Fruit fly (Drosophila melanogaster) whole organism, adult: ENCODE measurements around the gene bru3.
A peak's percentile ranks its signal among the peaks of the same experiment; 100 is the strongest.

Experiments
- CG11617 ChIP-seq: fragments of 200-800 bp; sonication (Bioruptor generic); optimal IDR thresholded peaks from 2 replicates; lab custom pipeline; 2017; ENCODE audit warnings: mild to moderate bottlenecking, missing biosample characterization, missing genetic modification reagents, missing genetic modification characterization
- CG12768 ChIP-seq: fragments of 200-800 bp; sonication (Bioruptor generic); optimal IDR thresholded peaks from 2 replicates; lab custom pipeline; 2017; ENCODE audit warnings: missing biosample characterization, missing genetic modification characterization, mild to moderate bottlenecking, moderate library complexity, missing genetic modification reagents
- CG14711 ChIP-seq: fragments of 200-800 bp; sonication (Bioruptor generic); optimal IDR thresholded peaks from 2 replicates; lab custom pipeline; 2018; ENCODE audit warnings: missing biosample characterization, mild to moderate bottlenecking, missing genetic modification characterization, moderate library complexity
- CG1620 ChIP-seq: fragments of 200-800 bp; sonication (Bioruptor generic); optimal IDR thresholded peaks from 2 replicates; lab custom pipeline; 2016; ENCODE audit warnings: missing biosample characterization, missing genetic modification characterization
- CG33017 ChIP-seq: fragments of 200-800 bp; sonication (Bioruptor generic); optimal IDR thresholded peaks from 2 replicates; lab custom pipeline; 2018; ENCODE audit warnings: missing biosample characterization, mild to moderate bottlenecking, missing genetic modification characterization, moderate library complexity
- CG5204 ChIP-seq: fragments of 200-800 bp; sonication (Bioruptor generic); optimal IDR thresholded peaks from 2 replicates; lab custom pipeline; 2016; ENCODE audit warnings: missing biosample characterization, missing genetic modification characterization
- CG7045 ChIP-seq: fragments of 200-800 bp; sonication (Bioruptor generic); optimal IDR thresholded peaks from 2 replicates; lab custom pipeline; 2017; ENCODE audit warnings: missing biosample characterization, mild to moderate bottlenecking, missing genetic modification characterization
- CG7101 ChIP-seq: fragments of 200-800 bp; sonication (Bioruptor generic); optimal IDR thresholded peaks from 2 replicates; lab custom pipeline; 2018; ENCODE audit warnings: missing biosample characterization, mild to moderate bottlenecking, missing genetic modification characterization, moderate library complexity
- Clk ChIP-seq: fragments of 200-800 bp; sonication (Bioruptor generic); optimal IDR thresholded peaks from 2 replicates; lab custom pipeline; 2017; ENCODE audit warnings: missing biosample characterization, missing genetic modification characterization
- Crg-1 ChIP-seq: fragments of 200-800 bp; sonication (Bioruptor generic); optimal IDR thresholded peaks from 2 replicates; lab custom pipeline; 2016; ENCODE audit warnings: missing biosample characterization, missing genetic modification characterization
- Hr96 ChIP-seq: fragments of 200-800 bp; sonication (Bioruptor generic); optimal IDR thresholded peaks from 2 replicates; lab custom pipeline; 2016; ENCODE audit warnings: missing biosample characterization, missing genetic modification characterization
- Mnt ChIP-seq: fragments of 200-800 bp; sonication (Bioruptor generic); optimal IDR thresholded peaks from 2 replicates; lab custom pipeline; 2016; ENCODE audit warnings: missing biosample characterization, mild to moderate bottlenecking, missing genetic modification characterization
- bab1 ChIP-seq: fragments of 200-800 bp; sonication (Bioruptor generic); optimal IDR thresholded peaks from 3 replicates; lab custom pipeline; 2019; ENCODE audit warnings: missing biosample characterization, mild to moderate bottlenecking, missing genetic modification characterization, moderate library complexity
- cic ChIP-seq: fragments of 200-800 bp; sonication (Bioruptor generic); optimal IDR thresholded peaks from 2 replicates; lab custom pipeline; 2017; ENCODE audit warnings: missing biosample characterization, mild to moderate bottlenecking, missing genetic modification characterization, moderate library complexity
- cnc ChIP-seq, 2 experiments: fragments of >200 bp; optimal IDR thresholded peaks; 2 replicates each; lab custom pipeline; 2017
- kay ChIP-seq: fragments of 200-800 bp; sonication (Bioruptor generic); peaks from one replicate; lab custom pipeline; 2016; ENCODE audit warnings: missing biosample characterization, missing genetic modification characterization, borderline replicate concordance
- ovo ChIP-seq: fragments of 200-800 bp; sonication (Bioruptor generic); optimal IDR thresholded peaks from 2 replicates; lab custom pipeline; 2016; ENCODE audit warnings: missing biosample characterization, missing genetic modification characterization
- pad ChIP-seq: fragments of 200-800 bp; sonication (Bioruptor generic); optimal IDR thresholded peaks from 3 replicates; lab custom pipeline; 2017; ENCODE audit warnings: missing biosample characterization, missing genetic modification characterization, mild to moderate bottlenecking, moderate library complexity, missing genetic modification reagents
- tj ChIP-seq: fragments of 200-800 bp; sonication (Bioruptor generic); optimal IDR thresholded peaks from 3 replicates; lab custom pipeline; 2017; ENCODE audit warnings: missing biosample characterization, mild to moderate bottlenecking, missing genetic modification characterization, moderate library complexity
- toe ChIP-seq: fragments of 200-800 bp; sonication (Bioruptor generic); optimal IDR thresholded peaks from 2 replicates; lab custom pipeline; 2016; ENCODE audit warnings: missing biosample characterization, missing genetic modification characterization

The bru3 gene

DNA sequence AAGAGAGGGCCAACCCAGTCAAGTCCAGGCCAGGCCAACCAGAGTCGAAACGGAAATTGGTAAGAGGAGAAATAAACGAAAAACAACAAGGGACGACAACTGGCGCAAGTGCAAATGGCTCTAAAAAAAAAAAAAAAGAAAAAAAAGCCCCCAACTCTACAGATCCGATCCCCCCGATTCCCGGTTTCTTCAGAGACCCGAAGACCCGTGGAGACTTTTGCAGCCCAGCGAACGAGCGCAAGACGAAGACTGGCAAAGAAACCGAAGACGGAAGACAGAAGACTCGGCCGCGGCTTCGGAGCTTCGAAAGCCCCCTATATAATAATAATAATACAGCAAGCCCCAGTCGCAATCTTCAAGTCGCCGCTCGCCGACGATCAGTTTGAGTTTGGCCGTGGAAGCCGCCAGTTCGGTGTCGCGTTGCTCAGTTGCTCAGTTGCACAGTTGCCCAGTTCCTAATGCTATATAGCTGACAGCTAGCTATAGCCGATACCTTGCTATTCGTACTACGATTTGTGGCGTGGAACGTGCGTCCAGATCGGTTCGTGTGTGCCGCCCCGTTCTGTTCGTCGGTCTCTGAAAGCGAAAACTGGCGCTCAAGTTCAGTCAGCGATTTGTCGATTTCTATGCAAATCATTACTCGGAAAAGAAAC, 308.7 kb downstream of the bru3 start:
- TF ChIP-seq CG14711 (tag; lab: Kevin White, UChicago) (no peak), tj (GFP tag; lab: Kevin White, UChicago) (peak; percentile 53), bab1 (peak; percentile 37), toe (GFP tag; lab: Kevin White, UChicago) (no peak), Clk (no peak), pad (GFP tag; lab: Kevin White, UChicago) (no peak), CG11617 (no peak)

DNA sequence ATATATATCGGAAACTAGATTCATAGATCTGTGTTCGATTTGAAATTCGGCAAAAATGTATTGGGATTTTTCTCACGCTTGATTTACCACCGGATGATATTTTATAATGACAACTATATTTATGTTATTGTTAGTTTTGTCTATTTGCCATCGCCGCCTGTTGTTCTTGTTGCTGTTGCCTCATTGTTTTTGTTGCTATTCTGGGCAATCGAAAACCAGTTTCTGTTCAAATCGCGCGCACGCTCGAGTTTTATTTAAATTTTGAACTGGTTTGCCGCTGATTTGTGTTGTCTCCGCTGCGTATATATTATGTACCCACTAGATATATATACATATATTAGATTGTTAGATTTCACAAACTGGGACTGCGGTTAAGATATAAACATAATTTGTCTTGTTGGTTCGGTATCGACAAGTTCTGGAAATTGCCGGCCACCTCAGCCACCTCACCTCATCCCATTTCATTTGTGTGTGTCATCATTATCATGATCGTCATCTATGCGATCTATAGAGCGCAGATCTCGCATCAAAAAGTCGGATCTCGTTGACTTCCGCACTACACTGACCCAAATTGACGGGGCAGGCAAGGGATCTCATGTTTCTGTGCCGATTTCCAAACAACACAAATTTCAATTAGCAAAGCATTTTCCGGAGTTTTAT, 312.4 kb downstream of the bru3 start:
- TF ChIP-seq tj (GFP tag; lab: Kevin White, UChicago) (peak; percentile 36), CG12768 (GFP tag; lab: Kevin White, UChicago) (no peak)

DNA sequence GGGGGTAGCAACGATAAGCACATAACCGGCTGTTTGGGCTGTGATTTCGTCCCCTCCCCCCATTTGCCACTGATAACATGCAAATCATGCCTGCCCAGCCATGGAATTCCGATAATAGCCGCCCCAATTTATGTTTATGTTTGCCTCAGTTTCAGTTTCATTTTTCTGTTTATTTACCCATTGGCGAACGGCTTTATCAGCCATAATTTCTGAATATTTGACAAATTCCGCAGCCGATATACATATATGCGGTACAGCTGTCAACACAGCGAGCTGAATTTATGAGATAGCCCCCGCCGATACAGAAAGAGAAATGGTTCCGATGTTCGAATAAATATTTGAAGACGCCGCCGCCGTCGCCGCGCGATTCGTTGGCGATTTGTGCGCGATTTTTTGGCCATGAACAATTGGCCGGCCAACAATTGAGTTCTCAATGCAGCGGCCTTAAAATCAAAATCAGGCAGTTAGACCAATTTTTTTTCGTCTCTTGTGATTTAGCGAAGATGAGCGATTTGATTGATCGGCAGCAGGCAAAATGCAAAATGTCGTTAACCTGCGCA, 313.9 kb downstream of the bru3 start:
- no peak for TF ChIP-seq bab1
- peak; percentile 47 for TF ChIP-seq tj (GFP tag; lab: Kevin White, UChicago)

DNA sequence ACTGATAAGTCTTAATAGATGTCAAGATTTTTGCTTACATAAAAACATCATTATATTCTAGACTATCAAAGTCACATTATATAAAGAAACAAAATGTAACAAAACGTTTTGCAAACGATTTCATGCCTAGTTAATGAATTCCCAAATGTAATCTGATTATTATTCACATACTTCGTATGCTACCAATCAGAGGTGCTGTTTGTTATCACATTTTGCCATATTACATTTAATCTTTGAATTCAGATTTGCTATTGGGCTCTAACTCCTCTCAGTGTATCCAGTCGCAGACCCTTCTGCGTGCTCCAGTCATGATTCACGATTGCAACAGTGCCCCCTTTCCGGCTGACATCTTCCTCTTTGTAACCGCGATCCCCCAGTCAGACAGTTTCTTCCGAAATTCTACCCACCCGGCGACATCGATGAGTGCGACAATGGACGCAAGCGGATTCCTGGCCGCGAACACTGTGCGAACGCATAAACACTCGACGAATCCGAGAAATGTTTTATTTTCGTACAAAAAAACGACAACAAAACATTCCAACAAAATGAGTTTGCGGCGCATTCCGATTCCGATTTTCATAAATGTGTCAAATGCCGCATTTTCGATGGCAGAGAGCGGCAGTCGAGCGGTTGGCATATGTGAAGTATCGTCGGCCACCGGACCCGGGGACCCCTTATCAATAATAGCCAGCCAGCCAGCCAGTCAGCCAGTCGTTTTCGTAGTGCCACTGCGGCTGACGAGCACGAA, 314.9 kb downstream of the bru3 start:
- TF ChIP-seq tj (GFP tag; lab: Kevin White, UChicago) (no peak), kay (no peak)

DNA sequence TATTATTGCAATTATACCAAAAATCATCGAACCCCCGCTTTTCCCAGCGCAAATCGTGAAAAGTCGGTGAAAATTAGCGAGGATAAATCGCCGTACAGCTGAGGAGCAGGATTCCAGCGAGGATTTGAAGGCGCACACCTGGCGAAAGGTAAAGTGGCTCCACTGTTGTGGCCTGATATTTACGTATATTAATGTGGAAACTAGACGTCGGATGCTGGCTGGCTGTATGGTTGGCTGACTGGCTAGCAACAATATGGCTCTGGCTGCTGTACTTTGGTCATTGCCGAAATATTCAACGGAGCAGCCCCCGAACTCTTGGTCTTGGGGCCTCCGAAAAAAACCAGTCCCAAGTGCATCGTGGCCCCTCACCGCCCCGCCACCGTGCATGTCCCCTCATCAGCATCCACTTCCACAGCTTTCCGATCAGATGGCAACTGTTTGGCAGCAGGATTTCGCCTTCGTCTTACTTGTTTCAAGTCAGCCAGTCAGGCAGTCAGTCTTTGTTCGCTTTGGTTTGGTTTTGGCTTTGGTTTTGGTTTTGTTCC, 316.3 kb downstream of the bru3 start:
- TF ChIP-seq CG11617 (no peak), Crg-1 (GFP tag; lab: Kevin White, UChicago) (no peak), CG33017 (tag; lab: Kevin White, UChicago) (no peak)

DNA sequence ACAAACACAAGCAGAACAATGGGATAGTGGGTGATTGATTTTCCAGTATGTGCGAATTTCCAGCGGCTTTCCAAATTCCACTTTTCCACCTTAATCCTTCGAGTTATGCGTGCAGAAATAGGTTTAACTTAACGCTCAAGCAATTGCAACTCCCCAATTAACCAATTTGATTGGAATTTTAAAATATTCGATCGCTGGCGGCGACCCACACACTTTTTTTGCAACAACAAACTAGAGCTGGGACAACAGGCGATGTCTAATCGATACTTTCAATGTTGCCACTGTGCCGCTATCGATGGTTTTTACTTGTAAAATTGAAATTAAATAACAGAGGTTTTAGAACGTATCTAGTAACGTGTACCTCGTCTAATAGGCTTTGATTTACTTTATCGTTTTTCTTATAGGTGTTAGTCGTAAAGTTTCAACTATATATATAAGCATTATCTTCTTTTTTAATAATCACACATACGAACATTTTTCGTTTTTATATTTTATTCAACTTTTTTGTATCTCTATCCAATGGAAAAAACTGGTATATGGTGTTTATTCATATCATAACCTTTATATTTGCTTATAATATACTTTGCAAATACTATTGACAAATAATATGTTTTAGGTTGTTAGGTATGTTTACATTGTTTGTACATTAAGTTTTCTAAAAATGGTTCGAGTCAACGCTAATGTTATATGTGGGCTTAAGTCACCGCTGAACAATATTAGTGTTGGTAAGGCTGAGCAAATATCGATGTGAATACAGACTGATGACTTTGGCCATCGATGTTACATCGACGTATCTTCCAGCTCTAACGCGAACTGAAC, 316.9 kb downstream of the bru3 start, which contains the start of the genes Abp1 and Tgi:
Gene Abp1, minus strand, starts transcription at position 240 of the 819 bp plus-strand sequence.
Gene Tgi, plus strand, starts transcription at position 757 of the 819 bp plus-strand sequence.
- no peak for TF ChIP-seq tj (GFP tag; lab: Kevin White, UChicago)
- TF ChIP-seq CG7101 (tag; lab: Kevin White, UChicago): peak; percentile 39
- peak; percentile 13 for TF ChIP-seq Mnt
- TF ChIP-seq pad (GFP tag; lab: Kevin White, UChicago): peak; percentile 31
- no peak for TF ChIP-seq CG7045 (GFP tag; lab: Kevin White, UChicago)
- no peak for TF ChIP-seq CG11617
- TF ChIP-seq Clk: no peak
- TF ChIP-seq cic (GFP tag; lab: Kevin White, UChicago): no peak
- peak; percentile 6 for TF ChIP-seq Hr96 (GFP tag; lab: Kevin White, UChicago)
- peak; percentile 10 for TF ChIP-seq bab1
- no peak for TF ChIP-seq cnc (optimal IDR thresholded peaks at IDR 0.05; lab: Kevin White, UChicago)
- no peak for TF ChIP-seq ovo (GFP tag; lab: Kevin White, UChicago)
- no peak for TF ChIP-seq CG12768 (GFP tag; lab: Kevin White, UChicago)
- TF ChIP-seq toe (GFP tag; lab: Kevin White, UChicago): peak; percentile 31
- no peak for TF ChIP-seq CG5204 (GFP tag; lab: Kevin White, UChicago)
- TF ChIP-seq CG14711 (tag; lab: Kevin White, UChicago): no peak
- TF ChIP-seq Crg-1 (GFP tag; lab: Kevin White, UChicago): no peak
- no peak for TF ChIP-seq CG33017 (tag; lab: Kevin White, UChicago)
- peak; percentile 61 for TF ChIP-seq CG1620 (GFP tag; lab: Kevin White, UChicago)
- TF ChIP-seq kay: no peak
